Fruit fly (Drosophila melanogaster) whole organism, pupa: Measurements from ENCODE around the gene CG13933.
A peak's percentile ranks its signal among the peaks of the same experiment; 100 is the strongest.

Experiments used
- CG10348 ChIP-seq: fragments of 200-800 bp; sonication (Bioruptor generic); IDR thresholded peaks from 2 replicates; pipeline ENCODE4 v1.3.6; 2022; ENCODE audit warnings: missing biosample characterization, missing genetic modification characterization
- CG12605 ChIP-seq: fragments of 200-800 bp; sonication (Bioruptor generic); IDR thresholded peaks from 2 replicates; pipeline ENCODE4 v1.3.6; 2022; ENCODE audit warnings: missing biosample characterization, missing genetic modification characterization
- CG13204 ChIP-seq: fragments of 200-800 bp; sonication (Bioruptor generic); optimal IDR thresholded peaks from 2 replicates; lab custom pipeline; 2018; ENCODE audit warnings: missing biosample characterization, mild to moderate bottlenecking, missing genetic modification characterization, moderate library complexity
- CG14655 ChIP-seq: fragments of 200-800 bp; sonication (Bioruptor generic); optimal IDR thresholded peaks from 3 replicates; lab custom pipeline; 2017; ENCODE audit warnings: mild to moderate bottlenecking, missing biosample characterization, missing genetic modification reagents, missing genetic modification characterization
- CG15710 ChIP-seq: fragments of 200-800 bp; sonication (Bioruptor generic); optimal IDR thresholded peaks from 2 replicates; lab custom pipeline; 2018; ENCODE audit warnings: missing biosample characterization, mild to moderate bottlenecking, missing genetic modification characterization, moderate library complexity
- CG17806 ChIP-seq: fragments of 200-800 bp; sonication (Bioruptor generic); optimal IDR thresholded peaks from 2 replicates; lab custom pipeline; 2018; ENCODE audit warnings: missing biosample characterization, mild to moderate bottlenecking, missing genetic modification characterization, moderate library complexity
- CG32121 ChIP-seq: fragments of 200-800 bp; sonication (Bioruptor generic); IDR thresholded peaks from 2 replicates; pipeline ENCODE4 v1.3.6; 2022; ENCODE audit warnings: missing biosample characterization, missing genetic modification characterization
- CG34367 ChIP-seq: fragments of 200-800 bp; sonication (Bioruptor generic); optimal IDR thresholded peaks from 2 replicates; lab custom pipeline; 2018; ENCODE audit warnings: missing biosample characterization, mild to moderate bottlenecking, missing genetic modification characterization
- CG4496 ChIP-seq: fragments of 200-800 bp; sonication (Bioruptor generic); IDR thresholded peaks from 3 replicates; pipeline ENCODE4 v1.3.6; 2022; ENCODE audit warnings: missing biosample characterization, missing genetic modification characterization
- CG8159 ChIP-seq: fragments of 200-800 bp; sonication (Bioruptor generic); optimal IDR thresholded peaks from 3 replicates; lab custom pipeline; 2018; ENCODE audit warnings: missing biosample characterization, mild to moderate bottlenecking, missing genetic modification characterization, moderate library complexity
- CG8301 ChIP-seq: fragments of 200-800 bp; sonication (Bioruptor generic); optimal IDR thresholded peaks from 2 replicates; lab custom pipeline; 2018; ENCODE audit warnings: missing biosample characterization, mild to moderate bottlenecking, missing genetic modification characterization
- CG9948 ChIP-seq: fragments of 200-800 bp; sonication (Bioruptor generic); optimal IDR thresholded peaks from 2 replicates; lab custom pipeline; 2018; ENCODE audit warnings: missing biosample characterization, mild to moderate bottlenecking, missing genetic modification characterization, moderate library complexity
- D1 ChIP-seq: fragments of 200-800 bp; sonication (Bioruptor generic); optimal IDR thresholded peaks from 2 replicates; lab custom pipeline; 2018; ENCODE audit warnings: missing biosample characterization, mild to moderate bottlenecking, missing genetic modification characterization, moderate library complexity
- EcR ChIP-seq: fragments of 200-800 bp; sonication (Bioruptor generic); optimal IDR thresholded peaks from 3 replicates; lab custom pipeline; 2019; ENCODE audit warnings: missing biosample characterization, missing genetic modification characterization, mild to moderate bottlenecking, moderate library complexity, missing genetic modification reagents
- Ets98B ChIP-seq: fragments of 200-800 bp; sonication (Bioruptor generic); IDR thresholded peaks from 2 replicates; pipeline ENCODE4 v1.3.6; 2022; ENCODE audit warnings: missing biosample characterization, missing genetic modification characterization
- Pif1A ChIP-seq: fragments of 200-800 bp; sonication (Bioruptor generic); optimal IDR thresholded peaks from 3 replicates; lab custom pipeline; 2016; ENCODE audit warnings: missing biosample characterization, missing genetic modification characterization
- Pif1B ChIP-seq: fragments of 200-800 bp; sonication (Bioruptor generic); optimal IDR thresholded peaks from 3 replicates; lab custom pipeline; 2016; ENCODE audit warnings: missing biosample characterization, missing genetic modification characterization
- Snoo ChIP-seq: fragments of 200-800 bp; sonication (Bioruptor generic); optimal IDR thresholded peaks from 3 replicates; lab custom pipeline; 2017; ENCODE audit warnings: missing biosample characterization, mild to moderate bottlenecking, missing genetic modification characterization, inconsistent platforms
- fd96Ca ChIP-seq: fragments of 200-800 bp; sonication (Bioruptor generic); IDR thresholded peaks from 3 replicates; pipeline ENCODE4 v1.3.6; 2022; ENCODE audit warnings: missing biosample characterization, missing genetic modification characterization
- gl ChIP-seq: fragments of 200-800 bp; sonication (Bioruptor generic); optimal IDR thresholded peaks from 2 replicates; lab custom pipeline; 2018; ENCODE audit warnings: missing biosample characterization, mild to moderate bottlenecking, missing genetic modification characterization
- rn ChIP-seq: fragments of 200-800 bp; sonication (Bioruptor generic); IDR thresholded peaks from 2 replicates; pipeline ENCODE4 v1.3.6; 2022; ENCODE audit warnings: missing biosample characterization, missing genetic modification characterization

The CG13933 gene

DNA sequence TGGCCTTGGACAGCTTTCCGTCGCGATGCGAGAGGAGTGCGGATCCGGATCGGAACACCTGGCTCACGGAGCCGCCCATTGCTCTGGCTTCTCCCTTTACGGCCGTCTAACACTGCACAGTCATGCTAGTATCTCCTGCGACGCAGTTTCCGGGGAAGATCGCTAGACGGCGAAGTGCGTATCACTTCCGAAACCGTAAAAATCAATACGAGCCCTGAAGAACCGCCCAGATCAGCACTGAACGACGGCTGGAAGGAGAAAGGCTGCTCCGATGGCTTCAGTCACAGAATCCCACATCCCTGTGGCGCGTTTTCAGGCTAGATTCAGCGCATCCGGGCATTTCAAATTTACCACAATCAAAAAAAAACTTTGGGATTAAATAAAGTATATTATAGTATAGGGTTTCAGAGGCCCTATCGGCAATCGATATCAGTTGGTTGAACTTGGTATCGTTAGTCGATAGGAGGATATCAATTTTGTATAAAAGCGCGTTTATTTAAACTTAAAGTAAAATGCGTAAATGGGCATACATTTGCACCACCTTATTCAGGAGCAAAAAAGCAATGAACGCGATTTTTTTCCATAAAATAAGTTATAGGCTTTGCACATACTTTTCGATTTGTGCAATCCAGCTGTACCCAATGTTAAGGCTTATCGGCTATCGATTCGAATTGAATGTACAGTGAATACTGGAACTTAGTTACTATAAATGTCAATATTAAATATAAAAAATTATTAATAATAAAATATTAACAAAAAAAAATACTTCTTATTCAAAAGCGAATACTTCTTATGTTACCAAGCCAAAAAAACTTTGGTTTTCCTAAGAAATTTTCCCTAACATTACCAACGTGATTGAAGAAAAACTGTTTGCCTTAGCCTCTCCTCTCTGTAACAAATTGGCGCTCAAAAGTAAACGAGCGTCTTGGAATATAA is at the start of gene CG13933, which contains the start of gene PolD2:
CG13933 (minus strand) TSS at position 435 of the 936 bp plus-strand sequence.
PolD2 (plus strand) TSS at position 921 of the 936 bp plus-strand sequence.
- TF ChIP-seq Pif1A (GFP tag; lab: Kevin White, UChicago): no peak
- peak; percentile 92 for TF ChIP-seq CG17806
- peak; percentile 97 for TF ChIP-seq Ets98B (GFP tag; lab: Robert Waterston, UW)
- peak; percentile 97 for TF ChIP-seq CG32121 (GFP tag; lab: Robert Waterston, UW)
- TF ChIP-seq Snoo (tag; lab: Kevin White, UChicago): no peak
- TF ChIP-seq EcR (GFP tag; lab: Kevin White, UChicago): no peak
- peak; percentile 86 for TF ChIP-seq fd96Ca (GFP tag; lab: Robert Waterston, UW)
- TF ChIP-seq CG9948 (tag; lab: Kevin White, UChicago): peak; percentile 82
- TF ChIP-seq CG8301 (tag; lab: Kevin White, UChicago): no peak
- TF ChIP-seq CG12605 (GFP tag; lab: Robert Waterston, UW): peak; percentile 87
- TF ChIP-seq CG15710 (tag; lab: Kevin White, UChicago): peak; percentile 99
- peak; percentile 97 for TF ChIP-seq CG34367 (tag; lab: Kevin White, UChicago)
- no peak for TF ChIP-seq CG14655 (GFP tag; lab: Kevin White, UChicago)
- TF ChIP-seq CG13204 (GFP tag; lab: Kevin White, UChicago): no peak
- TF ChIP-seq rn (GFP tag; lab: Robert Waterston, UW): peak; percentile 90
- TF ChIP-seq CG4496 (GFP tag; lab: Robert Waterston, UW): peak; percentile 98
- peak; percentile 91 for TF ChIP-seq CG8159 (tag; lab: Kevin White, UChicago)
- peak; percentile 5 for TF ChIP-seq gl (tag; lab: Kevin White, UChicago)
- TF ChIP-seq D1 (tag; lab: Kevin White, UChicago): no peak
- TF ChIP-seq CG10348 (GFP tag; lab: Robert Waterston, UW): peak; percentile 94
- peak; percentile 95 for TF ChIP-seq Pif1B (GFP tag; lab: Kevin White, UChicago)
- TF ChIP-seq, all 21 proteins: peak for 14

DNA sequence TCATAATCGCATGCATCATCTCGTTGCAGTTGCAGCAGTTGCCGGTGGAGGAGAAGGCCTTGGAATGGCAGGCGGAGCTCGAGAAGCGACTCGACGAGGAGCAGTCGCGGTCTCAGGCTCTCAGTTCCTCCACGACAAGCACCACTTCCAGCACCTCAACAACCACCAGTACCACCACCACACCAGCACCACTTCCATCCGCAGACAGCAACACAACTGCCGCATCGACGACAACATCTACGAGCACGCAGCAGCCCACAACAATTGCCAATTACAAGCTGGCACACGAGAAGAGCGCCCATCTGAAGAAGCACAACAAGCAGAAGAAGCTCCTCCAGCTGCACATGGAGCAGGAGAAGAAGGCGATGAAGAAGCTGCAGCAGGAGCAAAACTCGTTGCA is 47.4 kb upstream of the CG13933 start:
- peak; percentile 22 for TF ChIP-seq EcR (GFP tag; lab: Kevin White, UChicago)
- TF ChIP-seq CG13204 (GFP tag; lab: Kevin White, UChicago): peak; percentile 45
- TF ChIP-seq CG8301 (tag; lab: Kevin White, UChicago): no peak
- TF ChIP-seq D1 (tag; lab: Kevin White, UChicago): no peak
- TF ChIP-seq CG4496 (GFP tag; lab: Robert Waterston, UW): 0 out of 3 replicates have a peak, but pooled peaks have one; percentile 19
- no peak for TF ChIP-seq CG9948 (tag; lab: Kevin White, UChicago)

DNA sequence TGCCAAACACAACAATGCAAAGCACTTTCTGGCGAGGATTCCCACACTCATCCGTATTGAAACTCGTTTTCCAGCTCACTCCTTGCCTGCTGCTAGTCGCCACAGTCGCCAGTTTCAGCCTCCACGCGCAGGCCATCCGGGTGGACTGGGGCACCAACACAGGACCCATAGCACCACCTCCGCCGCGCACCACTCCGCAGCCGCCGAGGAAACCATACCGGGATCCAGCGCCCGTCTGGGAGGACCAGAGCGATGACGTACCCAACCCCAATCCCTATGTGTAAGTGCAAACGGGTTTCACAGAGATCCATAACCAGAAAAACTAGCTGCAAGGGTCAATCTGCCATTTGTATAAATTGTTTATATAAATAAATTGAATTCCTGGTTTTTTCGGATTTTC is 46.2 kb upstream of the CG13933 start:
- no peak for TF ChIP-seq Snoo (tag; lab: Kevin White, UChicago)
- no peak for TF ChIP-seq CG9948 (tag; lab: Kevin White, UChicago)
- TF ChIP-seq EcR (GFP tag; lab: Kevin White, UChicago): peak; percentile 84
- peak; percentile 36 for TF ChIP-seq CG13204 (GFP tag; lab: Kevin White, UChicago)

DNA sequence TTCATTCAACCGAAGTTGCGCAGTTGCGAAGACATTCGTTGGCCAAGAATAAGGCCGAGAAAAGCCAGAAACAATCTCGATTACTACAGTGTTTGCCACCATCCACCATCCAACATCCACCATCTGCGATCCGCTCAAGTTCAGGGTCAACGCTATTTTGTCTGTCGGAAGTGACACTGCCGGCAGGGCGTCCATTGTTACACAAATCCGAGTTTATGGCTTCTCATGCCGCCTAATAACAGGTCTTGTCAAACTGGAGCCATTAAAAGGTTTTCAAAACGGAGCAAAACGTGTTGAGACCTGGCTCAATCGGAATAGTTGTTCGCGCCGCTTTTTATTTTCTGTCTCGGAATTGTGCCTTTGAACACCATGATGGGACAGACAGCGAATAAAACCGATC is 43.9 kb upstream of the CG13933 start:
- TF ChIP-seq EcR (GFP tag; lab: Kevin White, UChicago) (peak; percentile 93), gl (tag; lab: Kevin White, UChicago) (no peak)

DNA sequence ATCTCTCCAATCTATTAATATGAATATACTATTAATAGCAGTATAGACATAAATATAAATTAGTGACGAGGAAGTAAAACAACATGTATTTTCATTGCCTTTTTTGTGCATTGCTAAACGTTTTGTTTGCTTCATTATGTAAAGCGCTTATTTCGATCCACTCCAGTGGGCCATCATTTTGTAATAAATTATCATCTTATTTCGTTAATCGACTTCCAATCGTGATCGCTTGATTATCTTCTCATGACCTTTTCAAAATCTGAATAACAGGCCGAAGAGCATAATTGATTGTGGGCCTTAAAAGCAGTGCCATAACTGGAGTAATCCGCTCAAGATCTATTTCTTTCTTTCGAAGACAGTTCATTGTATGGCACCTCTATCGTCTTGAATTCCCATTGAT is 42.5 kb upstream of the CG13933 start:
- no peak for TF ChIP-seq CG8301 (tag; lab: Kevin White, UChicago)
- TF ChIP-seq, all 21 proteins: peak for 0

DNA sequence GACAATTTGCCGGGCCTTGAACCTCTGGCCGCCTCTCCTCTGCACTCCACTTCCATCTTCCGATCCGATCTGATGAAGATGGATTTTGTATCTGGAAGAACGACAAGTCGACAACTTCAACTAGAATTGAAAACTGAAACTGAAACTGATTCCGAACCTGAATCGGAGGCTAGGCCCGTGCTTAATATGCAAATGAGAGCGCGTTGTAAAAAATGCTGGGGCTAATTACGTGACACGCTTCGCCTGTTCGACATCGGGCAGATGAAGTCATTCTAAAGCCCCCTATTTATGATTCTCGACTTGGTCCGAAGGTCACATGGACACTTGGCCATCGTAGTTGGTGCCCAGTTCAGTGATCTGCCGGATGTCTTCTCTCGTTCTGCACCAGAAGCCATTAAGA is 41.7 kb upstream of the CG13933 start:
- TF ChIP-seq CG13204 (GFP tag; lab: Kevin White, UChicago) (no peak), EcR (GFP tag; lab: Kevin White, UChicago) (peak; percentile 83)
- TF ChIP-seq, all 21 proteins: peak for 1

DNA sequence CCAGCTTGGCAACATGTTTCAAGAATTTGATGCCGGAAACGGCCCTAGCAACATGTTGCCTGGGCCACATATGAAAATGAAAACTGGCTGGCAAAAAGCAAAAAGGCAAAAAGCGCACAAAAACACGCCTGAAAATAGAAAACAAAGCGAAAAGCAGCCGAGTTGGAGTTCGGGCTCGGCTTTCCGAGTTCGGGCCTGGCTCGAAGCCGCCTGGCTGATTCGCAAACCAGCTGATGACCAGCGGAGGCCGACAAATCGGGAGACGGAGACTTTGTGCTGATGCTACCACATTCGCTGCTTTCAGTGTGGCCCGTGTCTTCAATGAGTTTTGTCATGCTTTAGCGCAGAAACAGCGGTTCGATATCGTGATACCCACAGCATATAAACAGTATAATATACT is 35.3 kb upstream of the CG13933 start, which contains the start of gene GV1:
GV1 (plus strand) TSS at position 301 of the 400 bp plus-strand sequence.
- TF ChIP-seq EcR (GFP tag; lab: Kevin White, UChicago) (peak; percentile 77), CG17806 (peak; percentile 72), Snoo (tag; lab: Kevin White, UChicago) (peak; percentile 48), CG8301 (tag; lab: Kevin White, UChicago) (peak; percentile 69), CG12605 (GFP tag; lab: Robert Waterston, UW) (peak; percentile 96), D1 (tag; lab: Kevin White, UChicago) (peak; percentile 8), CG32121 (GFP tag; lab: Robert Waterston, UW) (peak; percentile 71), CG10348 (GFP tag; lab: Robert Waterston, UW) (no peak), CG14655 (GFP tag; lab: Kevin White, UChicago) (peak; percentile 70), CG8159 (tag; lab: Kevin White, UChicago) (peak; percentile 80), fd96Ca (GFP tag; lab: Robert Waterston, UW) (peak; percentile 72; the same call in 2 of the 3 replicates), CG13204 (GFP tag; lab: Kevin White, UChicago) (peak; percentile 95), Ets98B (GFP tag; lab: Robert Waterston, UW) (peak; percentile 80), Pif1A (GFP tag; lab: Kevin White, UChicago) (peak; percentile 78), CG4496 (GFP tag; lab: Robert Waterston, UW) (peak; percentile 88), CG15710 (tag; lab: Kevin White, UChicago) (peak; percentile 82), Pif1B (GFP tag; lab: Kevin White, UChicago) (peak; percentile 73), gl (tag; lab: Kevin White, UChicago) (peak; percentile 95), CG9948 (tag; lab: Kevin White, UChicago) (peak; percentile 52), CG34367 (tag; lab: Kevin White, UChicago) (peak; percentile 83), rn (GFP tag; lab: Robert Waterston, UW) (no peak)
